Worm (Caenorhabditis elegans) whole organism, young adult: ENCODE results near the gene his-5.

ENCODE experiments used
- B0261.1 ChIP-seq: sonication (generic microtip); optimal IDR thresholded peaks from 2 replicates; lab custom pipeline; 2016; ENCODE audit warnings: mild to moderate bottlenecking, missing genetic modification characterization, moderate library complexity, missing compliant biosample characterization
- B0336.3 ChIP-seq: fragments of 200-800 bp; sonication (Bioruptor generic); IDR thresholded peaks from 2 replicates; pipeline ENCODE4 v1.3.6; 2022; ENCODE audit warnings: missing genetic modification characterization, missing compliant biosample characterization
- D2030.7 ChIP-seq: fragments of 200-800 bp; sonication (Bioruptor generic); IDR thresholded peaks from 2 replicates; pipeline ENCODE4 v1.3.6; 2022; ENCODE audit warnings: missing genetic modification reagents, missing genetic modification characterization, missing compliant biosample characterization
- F23B12.7 ChIP-seq: sonication (generic microtip); optimal IDR thresholded peaks from 2 replicates; lab custom pipeline; 2017; ENCODE audit warnings: missing genetic modification characterization, mild to moderate bottlenecking, missing compliant biosample characterization, antibody characterized with exemption, moderate library complexity; ENCODE audit not compliant: insufficient read depth
- F33H1.4 ChIP-seq: fragments of 200-800 bp; sonication (Bioruptor generic); IDR thresholded peaks from 2 replicates; pipeline ENCODE4 v1.3.6; 2022; ENCODE audit warnings: missing genetic modification reagents, missing genetic modification characterization, missing compliant biosample characterization
- F39B2.1 ChIP-seq: fragments of 200-800 bp; sonication (Bioruptor generic); IDR thresholded peaks from 2 replicates; pipeline ENCODE4 v1.3.6; 2022; ENCODE audit warnings: missing genetic modification reagents, missing genetic modification characterization, missing compliant biosample characterization
- Y53F4B.3 ChIP-seq: fragments of 200-800 bp; sonication (Bioruptor generic); IDR thresholded peaks from 2 replicates; pipeline ENCODE4 v1.3.6; 2022; ENCODE audit warnings: missing genetic modification reagents, missing genetic modification characterization, missing compliant biosample characterization
- Y56A3A.18 ChIP-seq: fragments of 200-800 bp; sonication (Bioruptor generic); IDR thresholded peaks from 2 replicates; pipeline ENCODE4 v1.3.6; 2022; ENCODE audit warnings: missing genetic modification reagents, missing genetic modification characterization, missing compliant biosample characterization
- aptf-3 ChIP-seq: fragments of 200-800 bp; sonication (Bioruptor generic); IDR thresholded peaks from 2 replicates; pipeline ENCODE4 v1.3.6; 2022; ENCODE audit warnings: missing genetic modification characterization, missing compliant biosample characterization
- athp-1 ChIP-seq: sonication (generic microtip); optimal IDR thresholded peaks from 2 replicates; lab custom pipeline; 2017; ENCODE audit warnings: mild to moderate bottlenecking, missing genetic modification characterization, missing compliant biosample characterization
- attf-5 ChIP-seq: fragments of 200-800 bp; sonication (Bioruptor generic); optimal IDR thresholded peaks from 2 replicates; lab custom pipeline; 2018; ENCODE audit warnings: mild to moderate bottlenecking, missing genetic modification characterization, missing compliant biosample characterization
- cebp-1 ChIP-seq, 2 experiments: fragments of 200-800 bp in 1 of 2; sonication (Bioruptor generic) in 1 of 2; sonication (generic microtip) in 1 of 2; IDR thresholded peaks in 1 of 2; optimal IDR thresholded peaks in 1 of 2; 2 replicates each; pipeline versions ENCODE4 v1.3.6 to Lab custom; 2017 to 2022; ENCODE audit warnings: missing compliant biosample characterization in 2 of 2, missing genetic modification characterization in 2 of 2, mild to moderate bottlenecking in 1 of 2, missing genetic modification reagents in 1 of 2, moderate library complexity in 1 of 2
- die-1 ChIP-seq: sonication (generic microtip); optimal IDR thresholded peaks from 2 replicates; lab custom pipeline; 2016; ENCODE audit warnings: missing genotype, mild to moderate bottlenecking, missing genetic modification characterization, missing compliant biosample characterization
- dox-1 ChIP-seq: fragments of 200-800 bp; sonication (Bioruptor generic); IDR thresholded peaks from 2 replicates; pipeline ENCODE4 v1.3.6; 2022; ENCODE audit warnings: missing genetic modification reagents, missing genetic modification characterization, missing compliant biosample characterization
- efl-1 ChIP-seq: fragments of 150-350 bp; optimal IDR thresholded peaks from 2 replicates; lab custom pipeline; 2014; ENCODE audit warnings: missing biosample characterization, missing genetic modification reagents, missing genetic modification characterization
- egl-44 ChIP-seq: fragments of 200-800 bp; sonication (Bioruptor generic); IDR thresholded peaks from 2 replicates; pipeline ENCODE4 v1.3.6; 2022; ENCODE audit warnings: missing genetic modification reagents, missing genetic modification characterization, missing compliant biosample characterization
- egrh-3 ChIP-seq: fragments of 200-800 bp; sonication (Bioruptor generic); IDR thresholded peaks from 2 replicates; pipeline ENCODE4 v1.3.6; 2022; ENCODE audit warnings: missing genetic modification reagents, missing genetic modification characterization, missing compliant biosample characterization
- him-1 ChIP-seq: sonication (generic microtip); optimal IDR thresholded peaks from 2 replicates; lab custom pipeline; 2016; ENCODE audit warnings: missing genotype, missing genetic modification reagents, missing genetic modification characterization, missing compliant biosample characterization
- hlh-26 ChIP-seq: fragments of 200-800 bp; sonication (Bioruptor generic); conservative IDR thresholded peaks from 2 replicates; pipeline ENCODE4 v1.3.6; 2022; ENCODE audit warnings: missing genetic modification reagents, missing genetic modification characterization, missing compliant biosample characterization
- hmg-1.2 ChIP-seq: fragments of 200-800 bp; sonication (Bioruptor generic); IDR thresholded peaks from 2 replicates; pipeline ENCODE4 v1.3.6; 2022; ENCODE audit warnings: missing genetic modification reagents, missing genetic modification characterization, missing compliant biosample characterization
- hsf-1 ChIP-seq: fragments of 200-800 bp; sonication (Bioruptor generic); IDR thresholded peaks from 2 replicates; pipeline ENCODE4 v1.3.6; 2022; ENCODE audit warnings: missing genetic modification reagents, missing genetic modification characterization, missing compliant biosample characterization
- lag-1 ChIP-seq: fragments of 200-800 bp; sonication (Bioruptor generic); IDR thresholded peaks from 2 replicates; pipeline ENCODE4 v1.3.6; 2022; ENCODE audit warnings: missing genetic modification reagents, missing genetic modification characterization, missing compliant biosample characterization
- let-607 ChIP-seq, 2 experiments: fragments of 200-800 bp in 1 of 2; sonication (Bioruptor generic) in 1 of 2; sonication (generic microtip) in 1 of 2; optimal IDR thresholded peaks; 2 replicates each; lab custom pipeline; 2016 to 2018; ENCODE audit warnings: mild to moderate bottlenecking in 2 of 2, missing compliant biosample characterization in 2 of 2, missing genetic modification characterization in 2 of 2, moderate library complexity in 2 of 2, missing genotype in 1 of 2
- lin-26 ChIP-seq: fragments of 200-800 bp; sonication (Bioruptor generic); IDR thresholded peaks from 2 replicates; pipeline ENCODE4 v1.3.6; 2022; ENCODE audit warnings: missing genetic modification reagents, missing genetic modification characterization, missing compliant biosample characterization
- lin-54 ChIP-seq: fragments of 200-800 bp; sonication (Bioruptor generic); optimal IDR thresholded peaks from 2 replicates; lab custom pipeline; 2018; ENCODE audit warnings: mild to moderate bottlenecking, missing genetic modification characterization, missing compliant biosample characterization
- madf-3 ChIP-seq: fragments of 200-800 bp; sonication (Bioruptor generic); IDR thresholded peaks from 2 replicates; pipeline ENCODE4 v1.3.6; 2022; ENCODE audit warnings: missing genetic modification reagents, missing genetic modification characterization, missing compliant biosample characterization
- madf-6 ChIP-seq: fragments of 200-800 bp; sonication (Bioruptor generic); IDR thresholded peaks from 2 replicates; pipeline ENCODE4 v1.3.6; 2022; ENCODE audit warnings: missing genetic modification reagents, missing genetic modification characterization, missing compliant biosample characterization
- mes-4 ChIP-seq: sonication (generic microtip); optimal IDR thresholded peaks from 2 replicates; lab custom pipeline; 2016; ENCODE audit warnings: missing genotype, missing genetic modification characterization, missing compliant biosample characterization
- mxl-1 ChIP-seq: sonication (generic microtip); optimal IDR thresholded peaks from 2 replicates; lab custom pipeline; 2016; ENCODE audit warnings: missing genetic modification characterization, missing compliant biosample characterization
- nhr-179 ChIP-seq: sonication (generic microtip); optimal IDR thresholded peaks from 2 replicates; lab custom pipeline; 2016; ENCODE audit warnings: mild to moderate bottlenecking, missing genetic modification characterization, missing compliant biosample characterization
- pbrm-1 ChIP-seq: fragments of 200-800 bp; sonication (Bioruptor generic); IDR thresholded peaks from 2 replicates; pipeline ENCODE4 v1.3.6; 2022; ENCODE audit warnings: missing genetic modification reagents, missing genetic modification characterization, missing compliant biosample characterization
- rpc-1 ChIP-seq, 2 experiments: fragments of 150-350 bp in 1 of 2; sonication (generic microtip) in 1 of 2; optimal IDR thresholded peaks; 2 replicates each; lab custom pipeline; 2014 to 2018; ENCODE audit warnings: missing biosample characterization in 1 of 2, missing genetic modification characterization in 1 of 2, missing genetic modification reagents in 1 of 2, missing genotype in 1 of 2
- snpc-1.1 ChIP-seq: sonication (generic microtip); optimal IDR thresholded peaks from 2 replicates; lab custom pipeline; 2017; ENCODE audit warnings: missing genetic modification characterization, mild to moderate bottlenecking, missing compliant biosample characterization, antibody characterized with exemption, moderate library complexity, missing genotype, missing genetic modification reagents; ENCODE audit not compliant: insufficient read depth
- snpc-1.3 ChIP-seq: sonication (generic microtip); optimal IDR thresholded peaks from 2 replicates; lab custom pipeline; 2017; ENCODE audit warnings: missing genetic modification characterization, mild to moderate bottlenecking, missing compliant biosample characterization, antibody characterized with exemption, moderate library complexity, missing genotype, missing genetic modification reagents; ENCODE audit not compliant: insufficient read depth
- snpc-3.4 ChIP-seq: sonication (generic microtip); optimal IDR thresholded peaks from 2 replicates; lab custom pipeline; 2017; ENCODE audit warnings: missing genetic modification characterization, mild to moderate bottlenecking, missing compliant biosample characterization, antibody characterized with exemption, moderate library complexity, missing genotype, missing genetic modification reagents
- snpc-4 ChIP-seq, 5 experiments: fragments of 150-350 bp in 1 of 5; sonication (generic microtip) in 4 of 5; optimal IDR thresholded peaks; 2 replicates each; lab custom pipeline; 2014 to 2018; ENCODE audit warnings: missing genetic modification characterization in 5 of 5, missing biosample characterization in 3 of 5, antibody characterized with exemption in 2 of 5, mild to moderate bottlenecking in 2 of 5, missing compliant biosample characterization in 2 of 5, missing genotype in 2 of 5, moderate library complexity in 2 of 5, missing genetic modification reagents in 1 of 5
- sptf-2 ChIP-seq: fragments of 200-800 bp; sonication (Bioruptor generic); optimal IDR thresholded peaks from 2 replicates; lab custom pipeline; 2018; ENCODE audit warnings: mild to moderate bottlenecking, missing genetic modification characterization, missing compliant biosample characterization
- tbp1 ChIP-seq: fragments of 200-800 bp; sonication (Bioruptor generic); optimal IDR thresholded peaks from 2 replicates; lab custom pipeline; 2018; ENCODE audit warnings: mild to moderate bottlenecking, missing genetic modification characterization, missing compliant biosample characterization
- tbx-9 ChIP-seq: sonication (generic microtip); optimal IDR thresholded peaks from 2 replicates; lab custom pipeline; 2016; ENCODE audit warnings: borderline replicate concordance, missing genetic modification characterization, inconsistent platforms, missing compliant biosample characterization
- unc-130 ChIP-seq: sonication (generic microtip); optimal IDR thresholded peaks from 2 replicates; lab custom pipeline; 2016; ENCODE audit warnings: missing genetic modification reagents, missing genetic modification characterization, missing compliant biosample characterization
- zfh-2 ChIP-seq: fragments of 200-800 bp; sonication (Bioruptor generic); conservative IDR thresholded peaks from 2 replicates; pipeline ENCODE4 v1.3.6; 2022; ENCODE audit warnings: missing genetic modification reagents, missing genetic modification characterization, missing compliant biosample characterization
- ztf-22 ChIP-seq: fragments of 200-800 bp; sonication (Bioruptor generic); optimal IDR thresholded peaks from 2 replicates; lab custom pipeline; 2018; ENCODE audit warnings: mild to moderate bottlenecking, missing genetic modification characterization, moderate library complexity, missing compliant biosample characterization
- ztf-25 ChIP-seq: fragments of 200-800 bp; sonication (Bioruptor generic); IDR thresholded peaks from 2 replicates; pipeline ENCODE4 v1.3.6; 2022; ENCODE audit warnings: missing genetic modification reagents, missing genetic modification characterization, missing compliant biosample characterization

The his-5 gene

ce11 chrV:8495965-8496364, 39.0 kb upstream of the his-5 start (continued):
- peak; percentile 60; the same call in 1 of the 2 replicates for TF ChIP-seq hsf-1
- TF ChIP-seq hlh-26 (GFP tag; lab: Robert Waterston, UW) = no peak
- peak; percentile 86 for TF ChIP-seq lin-26 (GFP tag; lab: Robert Waterston, UW)
- TF ChIP-seq die-1 (tag; lab: Kevin White, UChicago) = peak; percentile 78
- peak; percentile 50; the same call in 1 of the 2 replicates for TF ChIP-seq B0336.3 (GFP tag; lab: Robert Waterston, UW)
- 0 out of 2 replicates have a peak, but pooled peaks have one; percentile 14 for TF ChIP-seq Y56A3A.18 (GFP tag; lab: Robert Waterston, UW)
- no peak for TF ChIP-seq madf-3
- TF ChIP-seq efl-1 (GFP tag; lab: Kevin White, UChicago) = no peak
- peak; percentile 34 for TF ChIP-seq snpc-3.4
- TF ChIP-seq, all 124 proteins: peak for 47

DNA sequence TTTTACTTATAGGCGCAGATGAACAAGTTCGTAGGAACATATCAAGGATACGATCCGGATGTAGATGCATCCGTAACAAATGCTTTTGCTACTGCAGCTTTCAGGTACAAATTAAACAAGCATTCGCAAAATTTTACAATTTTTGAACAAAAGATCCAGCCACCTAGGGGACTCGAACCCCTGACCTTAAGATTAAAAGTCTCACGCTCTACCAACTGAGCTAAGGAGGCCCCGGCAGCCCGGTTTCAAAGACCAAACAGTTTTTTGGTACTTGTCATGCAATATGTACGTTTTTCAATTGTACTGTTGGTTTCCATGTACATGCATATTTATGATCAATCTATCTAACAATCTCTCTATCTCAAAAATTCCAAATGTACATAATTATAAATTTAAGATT, 35.6 kb upstream of the his-5 start:
- TF ChIP-seq ztf-22 (GFP tag; lab: Kevin White, UChicago) (peak; percentile 8), D2030.7 (peak; percentile 68), hmg-1.2 (GFP tag; lab: Robert Waterston, UW) (peak; percentile 60), F23B12.7 (tag; lab: Kevin White, UChicago) (no peak), egl-44 (GFP tag; lab: Robert Waterston, UW) (peak; percentile 76; the same call in 1 of the 2 replicates), B0261.1 (peak; percentile 67), mes-4 (tag; lab: Kevin White, UChicago) (peak; percentile 19), aptf-3 (GFP tag; lab: Robert Waterston, UW) (no peak), F33H1.4 (GFP tag; lab: Robert Waterston, UW) (0 out of 2 replicates have a peak, but pooled peaks have one; percentile 13), F39B2.1 (GFP tag; lab: Robert Waterston, UW) (peak; percentile 55; the same call in 1 of the 2 replicates), tbx-9 (tag; lab: Kevin White, UChicago) (no peak), sptf-2 (GFP tag; lab: Kevin White, UChicago) (peak; percentile 55), lin-54 (GFP tag; lab: Kevin White, UChicago) (peak; percentile 12), snpc-3.4 (peak; percentile 24), zfh-2 (GFP tag; lab: Robert Waterston, UW) (no peak), athp-1 (tag; lab: Kevin White, UChicago) (peak; percentile 21), let-607 (tag; optimal IDR thresholded peaks at IDR 0.05; lab: Kevin White, UChicago) (peak in 1 of 2 experiments; percentile 9), mxl-1 (tag; lab: Kevin White, UChicago) (peak; percentile 56), tbp1 (GFP tag; lab: Kevin White, UChicago) (peak; percentile 91), nhr-179 (tag; lab: Kevin White, UChicago) (no peak), dox-1 (GFP tag; lab: Robert Waterston, UW) (peak; percentile 71), snpc-1.3 (tag; lab: Kevin White, UChicago) (peak; percentile 19), B0336.3 (GFP tag; lab: Robert Waterston, UW) (no peak), snpc-4 (GFP tag; optimal IDR thresholded peaks at IDR 0.05; lab: Kevin White, UChicago) (peak; percentile 77), snpc-4 (tag; optimal IDR thresholded peaks at IDR 0.05; lab: Kevin White, UChicago) (peak in 3 of 4 experiments; percentile 72 to 92 (median 85)), him-1 (tag; lab: Kevin White, UChicago) (peak; percentile 75), egrh-3 (GFP tag; lab: Robert Waterston, UW) (no peak), attf-5 (GFP tag; lab: Kevin White, UChicago) (peak; percentile 29), die-1 (tag; lab: Kevin White, UChicago) (peak; percentile 77), snpc-1.1 (tag; lab: Kevin White, UChicago) (peak; percentile 84), lag-1 (no peak), rpc-1 (optimal IDR thresholded peaks at IDR 0.05; lab: Kevin White, UChicago) (peak; percentile 55), rpc-1 (tag; optimal IDR thresholded peaks at IDR 0.05; lab: Kevin White, UChicago) (peak; percentile 83), madf-6 (peak; percentile 51; the same call in 1 of the 2 replicates), ztf-25 (0 out of 2 replicates have a peak, but pooled peaks have one; percentile 59), cebp-1 (GFP tag; IDR thresholded peaks at IDR 0.05; lab: Robert Waterston, UW) (no peak), cebp-1 (tag; optimal IDR thresholded peaks at IDR 0.05; lab: Kevin White, UChicago) (peak; percentile 30), unc-130 (GFP tag; lab: Kevin White, UChicago) (peak; percentile 1), pbrm-1 (GFP tag; lab: Robert Waterston, UW) (peak; percentile 39; the same call in 1 of the 2 replicates), hsf-1 (peak; percentile 50; the same call in 1 of the 2 replicates), Y53F4B.3 (GFP tag; lab: Robert Waterston, UW) (peak; percentile 66)
